Fruit fly (Drosophila melanogaster): ENCODE data around the gene LysX.
A peak's percentile ranks its signal among the peaks of the same experiment; 100 is the strongest.

LysX gene

dm6 chr3L:1166945-1167913 is 27.9 kb downstream of the LysX start:
- 0 out of 2 replicates have a peak, but pooled peaks have one; percentile 15 for TF ChIP-seq onecut (GFP tag; IDR thresholded peaks at IDR 0.05)
- no peak for TF ChIP-seq CG31224 (GFP tag; IDR thresholded peaks at IDR 0.05)
- no peak for TF ChIP-seq CG5180 (GFP tag; optimal IDR thresholded peaks at IDR 0.05)
- TF ChIP-seq CG16779 (GFP tag; IDR thresholded peaks at IDR 0.05) = no peak
- no peak for TF ChIP-seq wdn (GFP tag; IDR thresholded peaks at IDR 0.05)
- TF ChIP-seq ci (GFP tag; IDR thresholded peaks at IDR 0.05) = no peak
- no peak for TF ChIP-seq prd (optimal IDR thresholded peaks at IDR 0.05)
- TF ChIP-seq prd (GFP tag; IDR thresholded peaks at IDR 0.05) = peak; percentile 87
- TF ChIP-seq HLHmδ (GFP tag; optimal IDR thresholded peaks at IDR 0.05) = peak; percentile 3
- TF ChIP-seq CG1602 (GFP tag; optimal IDR thresholded peaks at IDR 0.05) = peak; percentile 6
- TF ChIP-seq pnt (GFP tag; optimal IDR thresholded peaks at IDR 0.05) = no peak
- no peak for TF ChIP-seq Trl (optimal IDR thresholded peaks at IDR 0.05)
- TF ChIP-seq Trl (GFP tag; optimal IDR thresholded peaks at IDR 0.05) = no peak
- no peak for TF ChIP-seq Bdp1 (GFP tag; optimal IDR thresholded peaks at IDR 0.05)
- no peak for TF ChIP-seq Hsf (GFP tag; optimal IDR thresholded peaks at IDR 0.05)
- no peak for TF ChIP-seq lbe (GFP tag; optimal IDR thresholded peaks at IDR 0.05)
- TF ChIP-seq gfzf (GFP tag; optimal IDR thresholded peaks at IDR 0.05) = no peak
- TF ChIP-seq CG4730 (GFP tag; IDR thresholded peaks at IDR 0.05) = no peak
- no peak for TF ChIP-seq HLH54F (GFP tag; optimal IDR thresholded peaks at IDR 0.05)
- no peak for TF ChIP-seq CG16815 (GFP tag; optimal IDR thresholded peaks at IDR 0.05)
- no peak for TF ChIP-seq corto (GFP tag; optimal IDR thresholded peaks at IDR 0.05)
- peak; percentile 25 for TF ChIP-seq mam (GFP tag; optimal IDR thresholded peaks at IDR 0.05)
- TF ChIP-seq chm (GFP tag; IDR thresholded peaks at IDR 0.05) = no peak; the same call in 1 of the 2 replicates
- no peak for TF ChIP-seq CG12155 (GFP tag; optimal IDR thresholded peaks at IDR 0.05)
- no peak for TF ChIP-seq yki (optimal IDR thresholded peaks at IDR 0.05)
- TF ChIP-seq C15 (GFP tag; IDR thresholded peaks at IDR 0.05) = no peak
- peak; percentile 31 for TF ChIP-seq crc (GFP tag; optimal IDR thresholded peaks at IDR 0.05)
- TF ChIP-seq HmgZ (tag; optimal IDR thresholded peaks at IDR 0.05) = no peak
- TF ChIP-seq al (GFP tag; IDR thresholded peaks at IDR 0.05) = no peak
- TF ChIP-seq tin (GFP tag; optimal IDR thresholded peaks at IDR 0.05) = no peak
- no peak for TF ChIP-seq CoRest (tag; optimal IDR thresholded peaks at IDR 0.05)
- no peak for TF ChIP-seq CHES-1-like (GFP tag; optimal IDR thresholded peaks at IDR 0.05)
- no peak for TF ChIP-seq chinmo (GFP tag; IDR thresholded peaks at IDR 0.05; ENCODE audit: partially characterized antibody)
- TF ChIP-seq cas (GFP tag; IDR thresholded peaks at IDR 0.05) = no peak
- TF ChIP-seq Sin3A (optimal IDR thresholded peaks at IDR 0.05) = no peak
- no peak for TF ChIP-seq zen2 (GFP tag; IDR thresholded peaks at IDR 0.05; ENCODE audit: partially characterized antibody)
- no peak for TF ChIP-seq dysf (GFP tag; IDR thresholded peaks at IDR 0.05)
- no peak for TF ChIP-seq ato (GFP tag; IDR thresholded peaks at IDR 0.05; ENCODE audit: partially characterized antibody)
- TF ChIP-seq klu (GFP tag; IDR thresholded peaks at IDR 0.05) = no peak
- no peak for TF ChIP-seq danr (GFP tag; IDR thresholded peaks at IDR 0.05)
- TF ChIP-seq CG17361 (GFP tag; IDR thresholded peaks at IDR 0.05) = no peak
- peak; percentile 98 for TF ChIP-seq twi (tag; optimal IDR thresholded peaks at IDR 0.05)
- no peak for TF ChIP-seq Rx (GFP tag; IDR thresholded peaks at IDR 0.05)
- TF ChIP-seq Chrac-16 (GFP tag; optimal IDR thresholded peaks at IDR 0.05) = no peak
- no peak for TF ChIP-seq CG7372 (GFP tag; IDR thresholded peaks at IDR 0.05)
- TF ChIP-seq zfh1 (GFP tag; IDR thresholded peaks at IDR 0.05) = peak; percentile 73
- no peak for TF ChIP-seq Deaf1 (tag; optimal IDR thresholded peaks at IDR 0.05)
- no peak for TF ChIP-seq ro (GFP tag; IDR thresholded peaks at IDR 0.05)
- no peak for TF ChIP-seq Max (GFP tag; optimal IDR thresholded peaks at IDR 0.05)
- TF ChIP-seq NC2α (GFP tag; optimal IDR thresholded peaks at IDR 0.05) = no peak
- TF ChIP-seq pb (GFP tag; optimal IDR thresholded peaks at IDR 0.05) = no peak
- TF ChIP-seq CG1647 (GFP tag; optimal IDR thresholded peaks at IDR 0.05) = no peak
